Fruit fly (Drosophila melanogaster) whole organism, embryonic: ENCODE results near the gene Myo31DF.
A peak's percentile ranks its signal among the peaks of the same experiment; 100 is the strongest.

Experiments
- Atf6 ChIP-seq: fragments of 200-800 bp; sonication (Bioruptor generic); IDR thresholded peaks from 2 replicates; pipeline ENCODE4 v1.3.6; 2022; ENCODE audit warnings: missing biosample characterization, missing genetic modification characterization
- Blimp-1 ChIP-seq: fragments of 200-800 bp; sonication (Bioruptor generic); optimal IDR thresholded peaks from 3 replicates; lab custom pipeline; 2018; ENCODE audit warnings: missing biosample characterization, missing genetic modification characterization, mild to moderate bottlenecking, moderate library complexity, missing genetic modification reagents
- BtbVII ChIP-seq: fragments of 200-800 bp; sonication (Bioruptor generic); optimal IDR thresholded peaks from 3 replicates; lab custom pipeline; 2017; ENCODE audit warnings: missing biosample characterization, mild to moderate bottlenecking, missing genetic modification characterization
- CG10462 ChIP-seq: fragments of 200-800 bp; sonication (Bioruptor generic); optimal IDR thresholded peaks from 2 replicates; lab custom pipeline; 2016; ENCODE audit warnings: missing biosample characterization, missing genetic modification characterization
- CG11247 ChIP-seq: fragments of 200-800 bp; sonication (Bioruptor generic); IDR thresholded peaks from 2 replicates; pipeline ENCODE4 v1.3.6; 2022; ENCODE audit warnings: missing biosample characterization, missing genetic modification characterization
- CG14441 ChIP-seq: fragments of 200-800 bp; sonication (Bioruptor generic); IDR thresholded peaks from 2 replicates; pipeline ENCODE4 v1.3.6; 2022; ENCODE audit warnings: missing biosample characterization, missing genetic modification characterization
- CG14860 ChIP-seq: fragments of 200-800 bp; sonication (Bioruptor generic); IDR thresholded peaks from 3 replicates; pipeline ENCODE4 v1.3.6; 2022; ENCODE audit warnings: missing biosample characterization, missing genetic modification characterization; ENCODE audit not compliant: partially characterized antibody
- CG14965 ChIP-seq: fragments of 200-800 bp; sonication (Bioruptor generic); optimal IDR thresholded peaks from 2 replicates; lab custom pipeline; 2016; ENCODE audit warnings: missing biosample characterization, missing genetic modification characterization, borderline replicate concordance
- CG15073 ChIP-seq: fragments of 200-800 bp; sonication (Bioruptor generic); optimal IDR thresholded peaks from 2 replicates; lab custom pipeline; 2016; ENCODE audit warnings: missing biosample characterization, missing genetic modification characterization
- CG6175 ChIP-seq: fragments of 200-800 bp; sonication (Bioruptor generic); IDR thresholded peaks from 3 replicates; pipeline ENCODE4 v1.3.6; 2022; ENCODE audit warnings: missing biosample characterization, missing genetic modification characterization
- CG6683 ChIP-seq: fragments of 200-800 bp; sonication (Bioruptor generic); optimal IDR thresholded peaks from 2 replicates; lab custom pipeline; 2017; ENCODE audit warnings: missing biosample characterization, mild to moderate bottlenecking, missing genetic modification characterization, missing genetic modification reagents
- CG8281 ChIP-seq: fragments of 200-800 bp; sonication (Bioruptor generic); optimal IDR thresholded peaks from 2 replicates; lab custom pipeline; 2018; ENCODE audit warnings: missing biosample characterization, mild to moderate bottlenecking, missing genetic modification characterization, moderate library complexity
- CG9437 ChIP-seq: fragments of 200-800 bp; sonication (Bioruptor generic); optimal IDR thresholded peaks from 2 replicates; lab custom pipeline; 2018; ENCODE audit warnings: missing biosample characterization, mild to moderate bottlenecking, missing genetic modification characterization
- CG9817 ChIP-seq: fragments of 200-800 bp; sonication (Bioruptor generic); optimal IDR thresholded peaks from 2 replicates; lab custom pipeline; 2018; ENCODE audit warnings: missing biosample characterization, mild to moderate bottlenecking, missing genetic modification characterization, moderate library complexity
- D ChIP-seq, 2 experiments: fragments of 200-800 bp in 1 of 2; fragments of >200 bp in 1 of 2; sonication (Bioruptor generic) in 1 of 2; optimal IDR thresholded peaks; 2 replicates in 1 of 2; 3 replicates in 1 of 2; lab custom pipeline; 2017; ENCODE audit warnings: mild to moderate bottlenecking in 1 of 2, missing biosample characterization in 1 of 2, missing genetic modification characterization in 1 of 2, missing genetic modification reagents in 1 of 2
- Dad ChIP-seq: fragments of 200-800 bp; sonication (Bioruptor generic); optimal IDR thresholded peaks from 3 replicates; lab custom pipeline; 2016; ENCODE audit warnings: missing biosample characterization, missing genetic modification characterization
- Dek ChIP-seq: fragments of 200-800 bp; sonication (Bioruptor generic); optimal IDR thresholded peaks from 3 replicates; lab custom pipeline; 2019; ENCODE audit warnings: missing biosample characterization, mild to moderate bottlenecking, missing genetic modification characterization, moderate library complexity
- Dll ChIP-seq: fragments of 200-800 bp; sonication (Bioruptor generic); IDR thresholded peaks from 4 replicates; pipeline ENCODE4 v1.3.6; 2022; ENCODE audit warnings: missing biosample characterization, missing genetic modification characterization; ENCODE audit not compliant: partially characterized antibody
- Ets97D ChIP-seq: fragments of 200-800 bp; sonication (Bioruptor generic); optimal IDR thresholded peaks from 3 replicates; lab custom pipeline; 2016; ENCODE audit warnings: missing biosample characterization, missing genetic modification characterization
- Mad ChIP-seq: fragments of 200-800 bp; sonication (Bioruptor generic); optimal IDR thresholded peaks from 2 replicates; lab custom pipeline; 2016; ENCODE audit warnings: missing biosample characterization, missing genetic modification characterization
- NK7.1 ChIP-seq: fragments of 200-800 bp; sonication (Bioruptor generic); optimal IDR thresholded peaks from 3 replicates; lab custom pipeline; 2016; ENCODE audit warnings: missing biosample characterization, missing genetic modification characterization
- PHDP ChIP-seq: fragments of 200-800 bp; sonication (Bioruptor generic); optimal IDR thresholded peaks from 3 replicates; lab custom pipeline; 2018; ENCODE audit warnings: missing biosample characterization, mild to moderate bottlenecking, missing genetic modification characterization, moderate library complexity
- Rx ChIP-seq: fragments of 200-800 bp; sonication (Bioruptor generic); IDR thresholded peaks from 2 replicates; pipeline ENCODE4 v1.3.6; 2022; ENCODE audit warnings: missing biosample characterization, missing genetic modification characterization
- Ssrp ChIP-seq: fragments of 200-800 bp; sonication (Bioruptor generic); optimal IDR thresholded peaks from 2 replicates; lab custom pipeline; 2018; ENCODE audit warnings: missing biosample characterization, mild to moderate bottlenecking, missing genetic modification characterization, moderate library complexity
- Usf ChIP-seq: fragments of 200-800 bp; sonication (Bioruptor generic); optimal IDR thresholded peaks from 2 replicates; lab custom pipeline; 2017; ENCODE audit warnings: missing genotype, missing biosample characterization, missing genetic modification characterization
- Xrp1 ChIP-seq: fragments of 200-800 bp; sonication (Bioruptor generic); IDR thresholded peaks from 2 replicates; pipeline ENCODE4 v1.3.6; 2022; ENCODE audit warnings: missing biosample characterization, missing genetic modification characterization
- bbx ChIP-seq: fragments of 200-800 bp; sonication (Bioruptor generic); IDR thresholded peaks from 2 replicates; pipeline ENCODE4 v1.3.6; 2022; ENCODE audit warnings: missing biosample characterization, missing genetic modification characterization; ENCODE audit not compliant: partially characterized antibody
- bsh ChIP-seq, 2 experiments: fragments of 200-800 bp; sonication (Bioruptor generic); optimal IDR thresholded peaks; 2 replicates each; lab custom pipeline; 2017 to 2018; ENCODE audit warnings: mild to moderate bottlenecking in 2 of 2, missing biosample characterization in 2 of 2, missing genetic modification characterization in 2 of 2, moderate library complexity in 1 of 2
- corto ChIP-seq: fragments of 200-800 bp; sonication (Bioruptor generic); optimal IDR thresholded peaks from 2 replicates; lab custom pipeline; 2016; ENCODE audit warnings: missing biosample characterization, mild to moderate bottlenecking, missing genetic modification characterization, moderate library complexity
- dan ChIP-seq: fragments of 200-800 bp; sonication (Bioruptor generic); IDR thresholded peaks from 2 replicates; pipeline ENCODE4 v1.3.6; 2022; ENCODE audit warnings: missing biosample characterization, missing genetic modification characterization
- dati ChIP-seq: fragments of 200-800 bp; sonication (Bioruptor generic); IDR thresholded peaks from 2 replicates; pipeline ENCODE4 v1.3.6; 2022; ENCODE audit warnings: missing biosample characterization, missing genetic modification characterization
- dysf ChIP-seq: fragments of 200-800 bp; sonication (Bioruptor generic); IDR thresholded peaks from 3 replicates; pipeline ENCODE4 v1.3.6; 2022; ENCODE audit warnings: missing biosample characterization, missing genetic modification characterization
- fru ChIP-seq: fragments of >200 bp; optimal IDR thresholded peaks from 2 replicates; lab custom pipeline; 2017
- gcm ChIP-seq: fragments of 200-800 bp; sonication (Bioruptor generic); optimal IDR thresholded peaks from 2 replicates; lab custom pipeline; 2019; ENCODE audit warnings: missing biosample characterization, mild to moderate bottlenecking, missing genetic modification characterization, moderate library complexity
- h ChIP-seq: fragments of >200 bp; optimal IDR thresholded peaks from 2 replicates; lab custom pipeline; 2017
- ham ChIP-seq: fragments of 200-800 bp; sonication (Bioruptor generic); IDR thresholded peaks from 2 replicates; pipeline ENCODE4 v1.3.6; 2022; ENCODE audit warnings: missing biosample characterization, missing genetic modification characterization
- ind ChIP-seq: fragments of 200-800 bp; sonication (Bioruptor generic); optimal IDR thresholded peaks from 3 replicates; lab custom pipeline; 2016; ENCODE audit warnings: missing biosample characterization, missing genetic modification characterization
- inv ChIP-seq: fragments of 200-800 bp; sonication (Bioruptor generic); IDR thresholded peaks from 2 replicates; pipeline ENCODE4 v1.3.6; 2022; ENCODE audit warnings: missing biosample characterization, missing genetic modification characterization; ENCODE audit not compliant: partially characterized antibody
- knrl ChIP-seq: fragments of 200-800 bp; sonication (Bioruptor generic); IDR thresholded peaks from 3 replicates; pipeline ENCODE4 v1.3.6; 2022; ENCODE audit warnings: missing biosample characterization, missing genetic modification characterization; ENCODE audit not compliant: partially characterized antibody
- lbe ChIP-seq: fragments of 200-800 bp; sonication (Bioruptor generic); optimal IDR thresholded peaks from 2 replicates; lab custom pipeline; 2016; ENCODE audit warnings: missing biosample characterization, mild to moderate bottlenecking, missing genetic modification characterization
- lov ChIP-seq, 2 experiments: fragments of 200-800 bp in 1 of 2; fragments of >200 bp in 1 of 2; sonication (Bioruptor generic) in 1 of 2; IDR thresholded peaks in 1 of 2; optimal IDR thresholded peaks in 1 of 2; 2 replicates in 1 of 2; 3 replicates in 1 of 2; pipeline versions ENCODE4 v1.3.6 to Lab custom; 2017 to 2022; ENCODE audit warnings: missing biosample characterization in 1 of 2, missing genetic modification characterization in 1 of 2
- mirr ChIP-seq: fragments of 200-800 bp; sonication (Bioruptor generic); optimal IDR thresholded peaks from 3 replicates; lab custom pipeline; 2018; ENCODE audit warnings: missing biosample characterization, mild to moderate bottlenecking, missing genetic modification characterization
- nmo ChIP-seq: fragments of 200-800 bp; sonication (Bioruptor generic); optimal IDR thresholded peaks from 2 replicates; lab custom pipeline; 2018; ENCODE audit warnings: missing biosample characterization, mild to moderate bottlenecking, missing genetic modification characterization, moderate library complexity
- pum ChIP-seq: fragments of 200-800 bp; sonication (Bioruptor generic); optimal IDR thresholded peaks from 2 replicates; lab custom pipeline; 2016; ENCODE audit warnings: missing biosample characterization, missing genetic modification characterization
- sisA ChIP-seq: fragments of 200-800 bp; sonication (Bioruptor generic); IDR thresholded peaks from 2 replicates; pipeline ENCODE4 v1.3.6; 2022; ENCODE audit warnings: missing biosample characterization, missing genetic modification characterization
- stc ChIP-seq: fragments of 200-800 bp; sonication (Bioruptor generic); IDR thresholded peaks from 2 replicates; pipeline ENCODE4 v1.3.6; 2022; ENCODE audit warnings: missing biosample characterization, missing genetic modification characterization
- trh ChIP-seq: fragments of 200-800 bp; sonication (Bioruptor generic); optimal IDR thresholded peaks from 2 replicates; lab custom pipeline; 2016; ENCODE audit warnings: missing biosample characterization, missing genetic modification characterization
- wek ChIP-seq: fragments of 200-800 bp; sonication (Bioruptor generic); optimal IDR thresholded peaks from 3 replicates; lab custom pipeline; 2018; ENCODE audit warnings: missing biosample characterization, mild to moderate bottlenecking, missing genetic modification characterization, moderate library complexity
- wor ChIP-seq: fragments of 200-800 bp; sonication (Bioruptor generic); IDR thresholded peaks from 2 replicates; pipeline ENCODE4 v1.3.6; 2022; ENCODE audit warnings: missing biosample characterization, missing genetic modification characterization
- zfh2 ChIP-seq: fragments of 200-800 bp; sonication (Bioruptor generic); optimal IDR thresholded peaks from 2 replicates; lab custom pipeline; 2016; ENCODE audit warnings: missing biosample characterization, missing genetic modification characterization

Myo31DF gene

DNA sequence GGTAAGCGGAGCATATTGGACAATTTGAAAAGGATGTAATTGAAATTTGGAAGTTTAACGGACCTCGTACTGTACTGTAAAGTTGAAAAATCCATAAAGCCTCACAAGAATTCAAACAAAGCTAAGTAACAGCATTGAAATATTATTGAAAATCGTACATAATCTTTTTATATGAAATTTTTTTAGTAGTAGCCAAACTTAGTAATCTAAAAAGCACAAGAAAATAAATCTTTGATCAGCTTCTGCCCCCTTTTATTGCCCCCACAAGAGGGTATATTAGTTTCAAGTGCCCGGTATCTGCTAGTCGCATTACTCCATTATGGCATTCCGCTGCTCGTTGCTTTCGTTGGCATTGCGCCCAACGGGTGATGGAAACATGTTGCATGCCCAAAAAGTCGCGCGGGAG, 39.7 kb downstream of the Myo31DF start (continued):
- TF ChIP-seq sisA (GFP tag; lab: Robert Waterston, UW) (peak; percentile 54; the same call in 1 of the 2 replicates), BtbVII (GFP tag; lab: Kevin White, UChicago) (peak; percentile 46), CG10462 (GFP tag; lab: Kevin White, UChicago) (peak; percentile 15), Dek (tag; lab: Kevin White, UChicago) (no peak), lbe (GFP tag; lab: Kevin White, UChicago) (no peak), Xrp1 (GFP tag; lab: Robert Waterston, UW) (peak; percentile 78), NK7.1 (GFP tag; lab: Kevin White, UChicago) (peak; percentile 12), Dad (GFP tag; lab: Kevin White, UChicago) (peak; percentile 42), zfh2 (GFP tag; lab: Kevin White, UChicago) (no peak), CG6683 (peak; percentile 21), dati (GFP tag; lab: Robert Waterston, UW) (no peak), Atf6 (GFP tag; lab: Robert Waterston, UW) (peak; percentile 20; the same call in 1 of the 2 replicates), CG6175 (GFP tag; lab: Robert Waterston, UW) (peak; percentile 14; the same call in 1 of the 3 replicates), CG9437 (GFP tag; lab: Kevin White, UChicago) (peak; percentile 72), knrl (GFP tag; lab: Robert Waterston, UW) (no peak), fru (lab: Kevin White, UChicago) (no peak), wor (GFP tag; lab: Robert Waterston, UW) (0 out of 2 replicates have a peak, but pooled peaks have one; percentile 46), corto (GFP tag; lab: Kevin White, UChicago) (no peak), trh (peak; percentile 8), Ssrp (peak; percentile 68), D (optimal IDR thresholded peaks at IDR 0.05; lab: Kevin White, UChicago) (no peak), D (GFP tag; optimal IDR thresholded peaks at IDR 0.05; lab: Kevin White, UChicago) (peak; percentile 78), mirr (GFP tag; lab: Kevin White, UChicago) (no peak), Dll (GFP tag; lab: Robert Waterston, UW) (no peak), pum (GFP tag; lab: Kevin White, UChicago) (peak; percentile 53), PHDP (tag; lab: Kevin White, UChicago) (peak; percentile 13), CG8281 (tag; lab: Kevin White, UChicago) (peak; percentile 23), wek (no peak), Ets97D (GFP tag; lab: Kevin White, UChicago) (peak; percentile 4), CG14965 (peak; percentile 29), CG14441 (GFP tag; lab: Robert Waterston, UW) (no peak), ind (GFP tag; lab: Kevin White, UChicago) (peak; percentile 58), dan (GFP tag; lab: Robert Waterston, UW) (0 out of 2 replicates have a peak, but pooled peaks have one; percentile 24), bbx (GFP tag; lab: Robert Waterston, UW) (no peak), CG14860 (GFP tag; lab: Robert Waterston, UW) (no peak), CG11247 (GFP tag; lab: Robert Waterston, UW) (no peak), nmo (GFP tag; lab: Kevin White, UChicago) (peak; percentile 89), dysf (GFP tag; lab: Robert Waterston, UW) (peak; percentile 76), bsh (GFP tag; optimal IDR thresholded peaks at IDR 0.05; lab: Kevin White, UChicago) (peak in 1 of 2 experiments; percentile 52), lov (optimal IDR thresholded peaks at IDR 0.05; lab: Kevin White, UChicago) (no peak), lov (GFP tag; IDR thresholded peaks at IDR 0.05; lab: Robert Waterston, UW) (0 out of 3 replicates have a peak, but pooled peaks have one; percentile 54), stc (GFP tag; lab: Robert Waterston, UW) (no peak; the same call in none of the 2 replicates), h (lab: Kevin White, UChicago) (no peak), Mad (GFP tag; lab: Kevin White, UChicago) (no peak), CG9817 (peak; percentile 10), Rx (GFP tag; lab: Robert Waterston, UW) (peak; percentile 26; the same call in 1 of the 2 replicates), inv (GFP tag; lab: Robert Waterston, UW) (no peak), ham (GFP tag; lab: Robert Waterston, UW) (no peak), Blimp-1 (GFP tag; lab: Kevin White, UChicago) (peak; percentile 74), CG15073 (no peak), gcm (GFP tag; lab: Kevin White, UChicago) (no peak), Usf (GFP tag; lab: Kevin White, UChicago) (peak; percentile 15)
